Worm (Caenorhabditis elegans): ENCODE measurements around the gene K07B1.7.

Gene K07B1.7

ce11 chrV:9334216-9334615, 12.5 kb downstream of the K07B1.7 start, which contains the start of gene ucp-4:
Gene ucp-4, plus strand, starts transcription at chrV:9334298.
- TF ChIP-seq hlh-17 (GFP tag; optimal IDR thresholded peaks at IDR 0.05; ENCODE audit: borderline replicate concordance) (no peak), lin-14 (GFP tag; optimal IDR thresholded peaks at IDR 0.05) (peak; percentile 23), nhr-85 (tag) (peak; percentile 11), unc-86 (tag; optimal IDR thresholded peaks at IDR 0.05) (no peak), lsy-2 (tag; optimal IDR thresholded peaks at IDR 0.05) (peak in 1 of 2 experiments; percentile 9), dpl-1 (GFP tag; optimal IDR thresholded peaks at IDR 0.05) (peak in 1 of 3 experiments; percentile 24), blmp-1 (tag; optimal IDR thresholded peaks at IDR 0.05) (peak; percentile 44)

- TF ChIP-seq ztf-11 (tag; optimal IDR thresholded peaks at IDR 0.05) (no peak), mab-9 (GFP tag; IDR thresholded peaks at IDR 0.05) (no peak), skn-1 (tag; optimal IDR thresholded peaks at IDR 0.05) (peak; percentile 23), ama-1 (optimal IDR thresholded peaks at IDR 0.05) (no peak), lin-14 (GFP tag; optimal IDR thresholded peaks at IDR 0.05) (peak; percentile 33), pqm-1 (tag; optimal IDR thresholded peaks at IDR 0.05) (no peak), nhr-76 (tag; optimal IDR thresholded peaks at IDR 0.05) (no peak), C16A3.4 (tag; optimal IDR thresholded peaks at IDR 0.05) (no peak), sptf-1 (tag; optimal IDR thresholded peaks at IDR 0.05) (no peak), irx-1 (tag; optimal IDR thresholded peaks at IDR 0.05) (no peak), isw-1 (GFP tag; IDR thresholded peaks at IDR 0.05) (no peak), nhr-90 (tag; optimal IDR thresholded peaks at IDR 0.05; ENCODE audit: poor library complexity) (no peak), elt-3 (tag; optimal IDR thresholded peaks at IDR 0.05) (peak in 2 of 6 experiments; percentile 26 to 84), mef-2 (tag; optimal IDR thresholded peaks at IDR 0.05) (no peak), blmp-1 (tag; optimal IDR thresholded peaks at IDR 0.05) (peak; percentile 55), fkh-10 (GFP tag; optimal IDR thresholded peaks at IDR 0.05) (no peak), unc-98 (GFP tag; IDR thresholded peaks at IDR 0.05) (no peak), hlh-4 (tag; optimal IDR thresholded peaks at IDR 0.05) (no peak), jun-1 (tag; optimal IDR thresholded peaks at IDR 0.05) (no peak), ceh-90 (tag; optimal IDR thresholded peaks at IDR 0.05) (no peak), fkh-8 (tag; optimal IDR thresholded peaks at IDR 0.05) (no peak), elt-2 (tag; optimal IDR thresholded peaks at IDR 0.05) (peak; percentile 19), grh-1 (GFP tag; IDR thresholded peaks at IDR 0.05) (no peak), efl-3 (GFP tag; optimal IDR thresholded peaks at IDR 0.05) (no peak), efl-1 (optimal IDR thresholded peaks at IDR 0.05) (no peak), efl-1 (GFP tag; optimal IDR thresholded peaks at IDR 0.05 in 1 of 2) (peak in 1 of 2 experiments; percentile 45), hlh-17 (GFP tag; optimal IDR thresholded peaks at IDR 0.05; ENCODE audit: borderline replicate concordance) (no peak), ceh-82 (tag; optimal IDR thresholded peaks at IDR 0.05) (no peak), pax-3 (tag; optimal IDR thresholded peaks at IDR 0.05) (peak; percentile 4), C04F5.9 (tag; optimal IDR thresholded peaks at IDR 0.05) (no peak), pag-3 (tag; optimal IDR thresholded peaks at IDR 0.05; ENCODE audit: borderline replicate concordance, insufficient read depth) (peak; percentile 37), nhr-85 (tag) (peak; percentile 89), lin-35 (GFP tag; optimal IDR thresholded peaks at IDR 0.05) (peak in 1 of 2 experiments; percentile 32), zip-4 (GFP tag; optimal IDR thresholded peaks at IDR 0.05) (peak; percentile 71), egl-27 (tag; optimal IDR thresholded peaks at IDR 0.05) (no peak), nhr-20 (tag; optimal IDR thresholded peaks at IDR 0.05) (peak; percentile 12), nhr-71 (tag; optimal IDR thresholded peaks at IDR 0.05) (peak; percentile 21)
Measured at ce11 chrV:9333316-9334048, 13.3 kb downstream of the K07B1.7 start, which contains the start of gene acl-14. Gene acl-14, minus strand, starts transcription at chrV:9333631.

Data from whole organism, L1 larva.